Fruit fly (Drosophila melanogaster): ENCODE measurements around the gene CG13055.

DNA sequence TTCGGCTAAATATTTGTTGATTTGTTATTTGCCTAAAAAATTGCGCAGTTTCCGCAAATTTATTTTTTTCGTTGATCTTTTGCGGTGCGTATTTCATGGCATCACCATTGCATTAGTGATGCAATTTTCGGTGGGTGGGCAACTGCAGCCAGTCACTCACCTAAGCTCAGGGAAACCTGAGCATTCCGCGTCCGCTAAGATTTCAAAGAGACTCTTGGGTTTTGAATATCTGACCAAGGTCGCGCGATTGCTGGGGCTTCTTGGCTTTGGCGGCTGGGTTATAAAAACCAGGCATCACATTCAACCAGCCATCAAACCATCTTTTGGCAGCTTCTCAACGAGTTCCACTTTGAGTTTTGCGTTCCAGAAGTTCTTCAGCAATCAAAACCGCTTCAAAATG lies 10.3 kb upstream of the CG13055 start, which contains the start of gene CG13071:
- TF ChIP-seq lz (GFP tag; optimal IDR thresholded peaks at IDR 0.05) (no peak), vri (GFP tag; optimal IDR thresholded peaks at IDR 0.05) (no peak), CG11902 (GFP tag; optimal IDR thresholded peaks at IDR 0.05) (no peak), CG8319 (GFP tag; optimal IDR thresholded peaks at IDR 0.05) (no peak), CG8632 (GFP tag; optimal IDR thresholded peaks at IDR 0.05) (no peak), Eip93F (GFP tag; optimal IDR thresholded peaks at IDR 0.05) (no peak)

Data from whole organism, prepupa.